Worm (Caenorhabditis elegans) whole organism, young adult: ENCODE measurements around the gene rgs-3.

ENCODE experiments used
- B0336.3 ChIP-seq: fragments of 200-800 bp; sonication (Bioruptor generic); IDR thresholded peaks from 2 replicates; pipeline ENCODE4 v1.3.6; 2022; ENCODE audit warnings: missing genetic modification characterization, missing compliant biosample characterization
- C06A6.2 ChIP-seq: fragments of 200-800 bp; sonication (Bioruptor generic); conservative IDR thresholded peaks from 2 replicates; pipeline ENCODE4 v1.3.6; 2022; ENCODE audit warnings: missing genetic modification characterization, missing compliant biosample characterization
- C17E4.6 ChIP-seq: fragments of 200-800 bp; sonication (Bioruptor generic); IDR thresholded peaks from 2 replicates; pipeline ENCODE4 v1.3.6; 2022; ENCODE audit warnings: missing genetic modification reagents, missing genetic modification characterization, missing compliant biosample characterization
- F39B2.1 ChIP-seq: fragments of 200-800 bp; sonication (Bioruptor generic); IDR thresholded peaks from 2 replicates; pipeline ENCODE4 v1.3.6; 2022; ENCODE audit warnings: missing genetic modification reagents, missing genetic modification characterization, missing compliant biosample characterization
- F49E8.2 ChIP-seq: sonication (generic microtip); optimal IDR thresholded peaks from 3 replicates; lab custom pipeline; 2017; ENCODE audit warnings: missing genetic modification characterization, mild to moderate bottlenecking, missing compliant biosample characterization, antibody characterized with exemption, moderate library complexity; ENCODE audit not compliant: insufficient read depth
- T07F8.4 ChIP-seq: sonication (generic microtip); optimal IDR thresholded peaks from 2 replicates; lab custom pipeline; 2016; ENCODE audit warnings: mild to moderate bottlenecking, missing genetic modification characterization, moderate library complexity, missing compliant biosample characterization
- T26A5.8 ChIP-seq: sonication (generic microtip); optimal IDR thresholded peaks from 2 replicates; lab custom pipeline; 2016; ENCODE audit warnings: missing genetic modification characterization, missing compliant biosample characterization
- Y53G8AR.9 ChIP-seq: fragments of 200-800 bp; sonication (Bioruptor generic); conservative IDR thresholded peaks from 2 replicates; pipeline ENCODE4 v1.3.6; 2022; ENCODE audit warnings: missing genetic modification reagents, missing genetic modification characterization, missing compliant biosample characterization
- Y56A3A.18 ChIP-seq: fragments of 200-800 bp; sonication (Bioruptor generic); IDR thresholded peaks from 2 replicates; pipeline ENCODE4 v1.3.6; 2022; ENCODE audit warnings: missing genetic modification reagents, missing genetic modification characterization, missing compliant biosample characterization
- athp-1 ChIP-seq: sonication (generic microtip); optimal IDR thresholded peaks from 2 replicates; lab custom pipeline; 2017; ENCODE audit warnings: mild to moderate bottlenecking, missing genetic modification characterization, missing compliant biosample characterization
- cebp-2 ChIP-seq: fragments of 200-800 bp; sonication (Bioruptor generic); IDR thresholded peaks from 2 replicates; pipeline ENCODE4 v1.3.6; 2022; ENCODE audit warnings: missing genetic modification characterization, missing compliant biosample characterization
- ceh-27 ChIP-seq: fragments of 200-800 bp; sonication (Bioruptor generic); optimal IDR thresholded peaks from 2 replicates; lab custom pipeline; 2018; ENCODE audit warnings: mild to moderate bottlenecking, missing genetic modification characterization, moderate library complexity, missing compliant biosample characterization
- ceh-58 ChIP-seq: fragments of 200-800 bp; sonication (Bioruptor generic); IDR thresholded peaks from 2 replicates; pipeline ENCODE4 v1.3.6; 2022; ENCODE audit warnings: missing genetic modification characterization, missing compliant biosample characterization
- ceh-79 ChIP-seq: sonication (generic microtip); optimal IDR thresholded peaks from 2 replicates; lab custom pipeline; 2017; ENCODE audit warnings: mild to moderate bottlenecking, missing genetic modification characterization, missing compliant biosample characterization
- die-1 ChIP-seq: sonication (generic microtip); optimal IDR thresholded peaks from 2 replicates; lab custom pipeline; 2016; ENCODE audit warnings: missing genotype, mild to moderate bottlenecking, missing genetic modification characterization, missing compliant biosample characterization
- dpl-1 ChIP-seq: fragments of 150-350 bp; optimal IDR thresholded peaks from 2 replicates; lab custom pipeline; 2014; ENCODE audit warnings: missing biosample characterization, missing genetic modification reagents, missing genetic modification characterization
- egl-18 ChIP-seq: fragments of 200-800 bp; sonication (Bioruptor generic); IDR thresholded peaks from 2 replicates; pipeline ENCODE4 v1.3.6; 2022; ENCODE audit warnings: missing genetic modification reagents, missing genetic modification characterization, missing compliant biosample characterization
- egl-44 ChIP-seq: fragments of 200-800 bp; sonication (Bioruptor generic); IDR thresholded peaks from 2 replicates; pipeline ENCODE4 v1.3.6; 2022; ENCODE audit warnings: missing genetic modification reagents, missing genetic modification characterization, missing compliant biosample characterization
- ekl-4 ChIP-seq: fragments of 200-800 bp; sonication (Bioruptor generic); IDR thresholded peaks from 2 replicates; pipeline ENCODE4 v1.3.6; 2022; ENCODE audit warnings: missing genetic modification reagents, missing genetic modification characterization, missing compliant biosample characterization
- ets-4 ChIP-seq: fragments of 200-800 bp; sonication (Bioruptor generic); optimal IDR thresholded peaks from 2 replicates; lab custom pipeline; 2018; ENCODE audit warnings: mild to moderate bottlenecking, missing genetic modification characterization, missing compliant biosample characterization
- fkh-3 ChIP-seq: sonication (generic microtip); optimal IDR thresholded peaks from 2 replicates; lab custom pipeline; 2016; ENCODE audit warnings: mild to moderate bottlenecking, missing genetic modification characterization, missing compliant biosample characterization
- him-1 ChIP-seq: sonication (generic microtip); optimal IDR thresholded peaks from 2 replicates; lab custom pipeline; 2016; ENCODE audit warnings: missing genotype, missing genetic modification reagents, missing genetic modification characterization, missing compliant biosample characterization
- hlh-12 ChIP-seq: sonication (generic microtip); optimal IDR thresholded peaks from 2 replicates; lab custom pipeline; 2016; ENCODE audit warnings: missing genetic modification characterization, missing compliant biosample characterization
- hlh-26 ChIP-seq: fragments of 200-800 bp; sonication (Bioruptor generic); conservative IDR thresholded peaks from 2 replicates; pipeline ENCODE4 v1.3.6; 2022; ENCODE audit warnings: missing genetic modification reagents, missing genetic modification characterization, missing compliant biosample characterization
- hmg-1.2 ChIP-seq: fragments of 200-800 bp; sonication (Bioruptor generic); IDR thresholded peaks from 2 replicates; pipeline ENCODE4 v1.3.6; 2022; ENCODE audit warnings: missing genetic modification reagents, missing genetic modification characterization, missing compliant biosample characterization
- let-607 ChIP-seq, 2 experiments: fragments of 200-800 bp in 1 of 2; sonication (Bioruptor generic) in 1 of 2; sonication (generic microtip) in 1 of 2; optimal IDR thresholded peaks; 2 replicates each; lab custom pipeline; 2016 to 2018; ENCODE audit warnings: mild to moderate bottlenecking in 2 of 2, missing compliant biosample characterization in 2 of 2, missing genetic modification characterization in 2 of 2, moderate library complexity in 2 of 2, missing genotype in 1 of 2
- lin-54 ChIP-seq: fragments of 200-800 bp; sonication (Bioruptor generic); optimal IDR thresholded peaks from 2 replicates; lab custom pipeline; 2018; ENCODE audit warnings: mild to moderate bottlenecking, missing genetic modification characterization, missing compliant biosample characterization
- lir-1 ChIP-seq: fragments of 200-800 bp; sonication (Bioruptor generic); conservative IDR thresholded peaks from 2 replicates; pipeline ENCODE4 v1.3.6; 2022; ENCODE audit warnings: missing genetic modification reagents, missing genetic modification characterization, missing compliant biosample characterization
- madf-10 ChIP-seq: sonication (generic microtip); optimal IDR thresholded peaks from 2 replicates; lab custom pipeline; 2016; ENCODE audit warnings: mild to moderate bottlenecking, missing genetic modification characterization, missing compliant biosample characterization
- madf-3 ChIP-seq: fragments of 200-800 bp; sonication (Bioruptor generic); IDR thresholded peaks from 2 replicates; pipeline ENCODE4 v1.3.6; 2022; ENCODE audit warnings: missing genetic modification reagents, missing genetic modification characterization, missing compliant biosample characterization
- nfya-2 ChIP-seq: fragments of 200-800 bp; sonication (Bioruptor generic); IDR thresholded peaks from 2 replicates; pipeline ENCODE4 v1.3.6; 2022; ENCODE audit warnings: missing genetic modification reagents, missing genetic modification characterization, missing compliant biosample characterization
- nhr-120 ChIP-seq: fragments of 200-800 bp; sonication (Bioruptor generic); IDR thresholded peaks from 2 replicates; pipeline ENCODE4 v1.3.6; 2022; ENCODE audit warnings: missing genetic modification characterization, missing compliant biosample characterization
- nhr-179 ChIP-seq: sonication (generic microtip); optimal IDR thresholded peaks from 2 replicates; lab custom pipeline; 2016; ENCODE audit warnings: mild to moderate bottlenecking, missing genetic modification characterization, missing compliant biosample characterization
- pha-4 ChIP-seq: fragments of 150-350 bp; sonication (generic microtip); optimal IDR thresholded peaks from 2 replicates; lab custom pipeline; 2014; ENCODE audit warnings: missing biosample characterization, missing genetic modification reagents, missing genetic modification characterization
- rec-8 ChIP-seq, 2 experiments: sonication (generic microtip); optimal IDR thresholded peaks; 2 replicates each; lab custom pipeline; 2016; ENCODE audit warnings: mild to moderate bottlenecking in 2 of 2, missing genetic modification characterization in 2 of 2, missing genetic modification reagents in 2 of 2, missing genotype in 2 of 2, missing biosample characterization in 1 of 2, missing compliant biosample characterization in 1 of 2, moderate library complexity in 1 of 2
- sea-2 ChIP-seq: fragments of 200-800 bp; sonication (Bioruptor generic); IDR thresholded peaks from 2 replicates; pipeline ENCODE4 v1.3.6; 2022; ENCODE audit warnings: missing genetic modification characterization, missing compliant biosample characterization
- somi-1 ChIP-seq: fragments of 200-800 bp; sonication (Bioruptor generic); optimal IDR thresholded peaks from 2 replicates; lab custom pipeline; 2018; ENCODE audit warnings: mild to moderate bottlenecking, missing genetic modification characterization, missing compliant biosample characterization
- unc-130 ChIP-seq: sonication (generic microtip); optimal IDR thresholded peaks from 2 replicates; lab custom pipeline; 2016; ENCODE audit warnings: missing genetic modification reagents, missing genetic modification characterization, missing compliant biosample characterization

The rgs-3 gene

ce11 chrII:6061495-6061894, 38.1 kb upstream of the rgs-3 start (continued):
- peak in 1 of 2 experiments; percentile 72 for TF ChIP-seq let-607 (tag; optimal IDR thresholded peaks at IDR 0.05; lab: Kevin White, UChicago)
- no peak for TF ChIP-seq ets-4 (GFP tag; lab: Kevin White, UChicago)
- no peak for TF ChIP-seq nhr-120 (GFP tag; lab: Robert Waterston, UW)
- TF ChIP-seq egl-18 (GFP tag; lab: Robert Waterston, UW): no peak
- peak; percentile 68 for TF ChIP-seq madf-10 (tag; lab: Kevin White, UChicago)
- no peak for TF ChIP-seq sea-2 (GFP tag; lab: Robert Waterston, UW)
- TF ChIP-seq dpl-1 (GFP tag; lab: Kevin White, UChicago): peak; percentile 64
- TF ChIP-seq nfya-2 (GFP tag; lab: Robert Waterston, UW): no peak
- TF ChIP-seq lin-54 (GFP tag; lab: Kevin White, UChicago): peak; percentile 91
- TF ChIP-seq him-1 (tag; lab: Kevin White, UChicago): peak; percentile 62
- TF ChIP-seq B0336.3 (GFP tag; lab: Robert Waterston, UW): no peak
- peak; percentile 4 for TF ChIP-seq athp-1 (tag; lab: Kevin White, UChicago)
- TF ChIP-seq Y56A3A.18 (GFP tag; lab: Robert Waterston, UW): no peak
- peak; percentile 58; the same call in 1 of the 2 replicates for TF ChIP-seq ekl-4 (GFP tag; lab: Robert Waterston, UW)
- no peak for TF ChIP-seq nhr-179
- no peak for TF ChIP-seq cebp-2 (GFP tag; lab: Robert Waterston, UW)
- TF ChIP-seq, all 124 proteins: peak for 41

ce11 chrII:6067066-6067465, 32.5 kb upstream of the rgs-3 start, which contains the start of gene H12I13.1:
TSS of gene H12I13.1 (minus strand) at chrII:6067166.
- TF ChIP-seq ekl-4 (GFP tag; lab: Robert Waterston, UW) (no peak), F49E8.2 (tag; lab: Kevin White, UChicago) (no peak), ceh-27 (GFP tag; lab: Kevin White, UChicago) (no peak), Y53G8AR.9 (GFP tag; lab: Robert Waterston, UW) (no peak), rec-8 (tag; optimal IDR thresholded peaks at IDR 0.05; lab: Kevin White, UChicago) (no peak), hlh-12 (tag; lab: Kevin White, UChicago) (no peak), C06A6.2 (GFP tag; lab: Robert Waterston, UW) (no peak), T07F8.4 (no peak), C17E4.6 (GFP tag; lab: Robert Waterston, UW) (no peak), pha-4 (no peak), hmg-1.2 (GFP tag; lab: Robert Waterston, UW) (no peak), die-1 (tag; lab: Kevin White, UChicago) (no peak), F39B2.1 (GFP tag; lab: Robert Waterston, UW) (no peak), lir-1 (GFP tag; lab: Robert Waterston, UW) (no peak), somi-1 (GFP tag; lab: Kevin White, UChicago) (no peak), madf-3 (GFP tag; lab: Robert Waterston, UW) (no peak), hlh-26 (GFP tag; lab: Robert Waterston, UW) (no peak)

ce11 chrII:6077604-6078003, 22.0 kb upstream of the rgs-3 start, which contains the start of gene H12I13.6:
TSS of gene H12I13.6 (plus strand) at chrII:6077904.
- TF ChIP-seq fkh-3 (tag; lab: Kevin White, UChicago) (no peak), unc-130 (no peak), egl-44 (GFP tag; lab: Robert Waterston, UW) (no peak), ceh-58 (GFP tag; lab: Robert Waterston, UW) (no peak), T26A5.8 (no peak), F39B2.1 (GFP tag; lab: Robert Waterston, UW) (no peak), ceh-79 (no peak)
